In genomic region chrIII:3471403-3472053, ce11 we compare ENCODE assay signal across 2 worm cellular contexts.
TF ChIP-seq lines count a peak whose summit lies in the region.

Gene rsu-1 (plus strand): TSS chrIII:3472003.

TF ChIP-seq in whole organism, L1 larva, 84 proteins besides CTCF, POLR2A, EP300 and RAD21 (continued from another document):
- TF ChIP-seq pqm-1 (tag; optimal IDR thresholded peaks at IDR 0.05; lab: Kevin White, UChicago), result no peak
- TF ChIP-seq rnt-1 (tag; optimal IDR thresholded peaks at IDR 0.05; lab: Kevin White, UChicago), result peak; percentile 68
- peak in 1 of 2 experiments; percentile 18 for TF ChIP-seq egl-27 (tag; optimal IDR thresholded peaks at IDR 0.05; lab: Kevin White, UChicago)
- peak; percentile 37 to 42 for TF ChIP-seq lin-35 (GFP tag; optimal IDR thresholded peaks at IDR 0.05; lab: Kevin White, UChicago)
- peak; percentile 9 for TF ChIP-seq nhr-11 (tag; optimal IDR thresholded peaks at IDR 0.05; lab: Kevin White, UChicago)
- no peak for TF ChIP-seq hlh-4 (tag; optimal IDR thresholded peaks at IDR 0.05; lab: Kevin White, UChicago)
- peak; percentile 64 for TF ChIP-seq swsn-7 (tag; optimal IDR thresholded peaks at IDR 0.05; lab: Kevin White, UChicago)
- peak; percentile 47 for TF ChIP-seq dsc-1 (tag; optimal IDR thresholded peaks at IDR 0.05; lab: Kevin White, UChicago)
- TF ChIP-seq lsy-2 (tag; optimal IDR thresholded peaks at IDR 0.05; lab: Kevin White, UChicago), result peak; percentile 66 to 75
- no peak for TF ChIP-seq ceh-8 (GFP tag; optimal IDR thresholded peaks at IDR 0.05; lab: Kevin White, UChicago)
- TF ChIP-seq elt-2 (tag; optimal IDR thresholded peaks at IDR 0.05; lab: Kevin White, UChicago), result no peak
- peak; percentile 58 to 67 for TF ChIP-seq efl-1 (optimal IDR thresholded peaks at IDR 0.05; lab: Kevin White, UChicago)
- TF ChIP-seq efl-1 (GFP tag; optimal IDR thresholded peaks at IDR 0.05 in 1 of 2; lab: Kevin White, UChicago), result peak; percentile 47 to 91
- peak in 1 of 2 experiments; percentile 49 for TF ChIP-seq ztf-11 (tag; optimal IDR thresholded peaks at IDR 0.05; lab: Kevin White, UChicago)
- peak; percentile 34 for TF ChIP-seq C16A3.4 (tag; optimal IDR thresholded peaks at IDR 0.05; lab: Kevin White, UChicago)
- TF ChIP-seq jun-1 (tag; optimal IDR thresholded peaks at IDR 0.05; lab: Kevin White, UChicago), result peak; percentile 53
- TF ChIP-seq nhr-19 (GFP tag; conservative IDR thresholded peaks at IDR 0.05; lab: Robert Waterston, UW), result peak; percentile 61
- peak; percentile 71 for TF ChIP-seq mep-1 (tag; optimal IDR thresholded peaks at IDR 0.05; lab: Kevin White, UChicago)
- TF ChIP-seq mdl-1 (tag; optimal IDR thresholded peaks at IDR 0.05; lab: Kevin White, UChicago), result peak in 1 of 2 experiments; percentile 48
- TF ChIP-seq snu-23 (GFP tag; optimal IDR thresholded peaks at IDR 0.05; lab: Kevin White, UChicago), result peak; percentile 83
- TF ChIP-seq nhr-237 (tag; optimal IDR thresholded peaks at IDR 0.05; lab: Kevin White, UChicago), result no peak
- peak; percentile 11 for TF ChIP-seq fos-1 (tag; optimal IDR thresholded peaks at IDR 0.05; lab: Kevin White, UChicago)
- peak; percentile 54 for TF ChIP-seq nhr-77 (tag; optimal IDR thresholded peaks at IDR 0.05; lab: Kevin White, UChicago)

TF ChIP-seq in whole organism, L3 larva, 47 proteins besides CTCF, POLR2A, EP300 and RAD21 (continued from another document):
- TF ChIP-seq tbx-2 (tag; optimal IDR thresholded peaks at IDR 0.05; lab: Kevin White, UChicago) (no peak), ceh-82 (tag; optimal IDR thresholded peaks at IDR 0.05; lab: Kevin White, UChicago) (no peak), nhr-237 (tag; optimal IDR thresholded peaks at IDR 0.05; lab: Kevin White, UChicago) (no peak), daf-12 (tag; optimal IDR thresholded peaks at IDR 0.05; lab: Kevin White, UChicago) (no peak), fkh-10 (GFP tag; optimal IDR thresholded peaks at IDR 0.05; lab: Kevin White, UChicago) (no peak), nhr-43 (tag; optimal IDR thresholded peaks at IDR 0.05; lab: Kevin White, UChicago; ENCODE audit: poor library complexity, severe bottlenecking) (no peak), jun-1 (tag; optimal IDR thresholded peaks at IDR 0.05; lab: Kevin White, UChicago) (no peak), nhr-28 (tag; optimal IDR thresholded peaks at IDR 0.05; lab: Kevin White, UChicago) (no peak), lsy-12 (tag; optimal IDR thresholded peaks at IDR 0.05; lab: Kevin White, UChicago) (no peak), snpc-4 (tag; optimal IDR thresholded peaks at IDR 0.05; lab: Kevin White, UChicago) (no peak), nfya-1 (tag; optimal IDR thresholded peaks at IDR 0.05; lab: Kevin White, UChicago; ENCODE audit: insufficient read depth) (peak; percentile 68), unc-39 (tag; optimal IDR thresholded peaks at IDR 0.05; lab: Kevin White, UChicago) (no peak), nhr-77 (tag; optimal IDR thresholded peaks at IDR 0.05; lab: Kevin White, UChicago) (no peak), nhr-76 (tag; optimal IDR thresholded peaks at IDR 0.05; lab: Kevin White, UChicago) (no peak), lin-39 (tag; optimal IDR thresholded peaks at IDR 0.05; lab: Kevin White, UChicago) (peak; percentile 50), elt-1 (tag; optimal IDR thresholded peaks at IDR 0.05; lab: Kevin White, UChicago) (no peak), zag-1 (tag; optimal IDR thresholded peaks at IDR 0.05; lab: Kevin White, UChicago) (no peak), fos-1 (tag; optimal IDR thresholded peaks at IDR 0.05; lab: Kevin White, UChicago) (no peak), nhr-23 (tag; optimal IDR thresholded peaks at IDR 0.05; lab: Kevin White, UChicago) (peak; percentile 44), ama-1 (optimal IDR thresholded peaks at IDR 0.05; lab: Kevin White, UChicago) (no peak), lin-15B (tag; optimal IDR thresholded peaks at IDR 0.05; lab: Kevin White, UChicago) (peak; percentile 48), eor-1 (tag; optimal IDR thresholded peaks at IDR 0.05; lab: Kevin White, UChicago) (no peak), egl-5 (tag; optimal IDR thresholded peaks at IDR 0.05; lab: Kevin White, UChicago) (no peak), elt-3 (tag; optimal IDR thresholded peaks at IDR 0.05; lab: Kevin White, UChicago) (no peak), egl-27 (tag; optimal IDR thresholded peaks at IDR 0.05; lab: Kevin White, UChicago) (no peak), nhr-67 (tag; optimal IDR thresholded peaks at IDR 0.05; lab: Kevin White, UChicago) (no peak), sea-2 (GFP tag; optimal IDR thresholded peaks at IDR 0.05; lab: Kevin White, UChicago) (no peak)
